Fruit fly (Drosophila melanogaster) whole organism, adult: ENCODE data around the gene Non3.

Experiments used
- CG11617 ChIP-seq: fragments of 200-800 bp; sonication (Bioruptor generic); optimal IDR thresholded peaks from 2 replicates; lab custom pipeline; 2017; ENCODE audit warnings: mild to moderate bottlenecking, missing biosample characterization, missing genetic modification reagents, missing genetic modification characterization
- CG12768 ChIP-seq: fragments of 200-800 bp; sonication (Bioruptor generic); optimal IDR thresholded peaks from 2 replicates; lab custom pipeline; 2017; ENCODE audit warnings: missing biosample characterization, missing genetic modification characterization, mild to moderate bottlenecking, moderate library complexity, missing genetic modification reagents
- CG14711 ChIP-seq: fragments of 200-800 bp; sonication (Bioruptor generic); optimal IDR thresholded peaks from 2 replicates; lab custom pipeline; 2018; ENCODE audit warnings: missing biosample characterization, mild to moderate bottlenecking, missing genetic modification characterization, moderate library complexity
- CG1620 ChIP-seq: fragments of 200-800 bp; sonication (Bioruptor generic); optimal IDR thresholded peaks from 2 replicates; lab custom pipeline; 2016; ENCODE audit warnings: missing biosample characterization, missing genetic modification characterization
- CG33017 ChIP-seq: fragments of 200-800 bp; sonication (Bioruptor generic); optimal IDR thresholded peaks from 2 replicates; lab custom pipeline; 2018; ENCODE audit warnings: missing biosample characterization, mild to moderate bottlenecking, missing genetic modification characterization, moderate library complexity
- CG5204 ChIP-seq: fragments of 200-800 bp; sonication (Bioruptor generic); optimal IDR thresholded peaks from 2 replicates; lab custom pipeline; 2016; ENCODE audit warnings: missing biosample characterization, missing genetic modification characterization
- CG7045 ChIP-seq: fragments of 200-800 bp; sonication (Bioruptor generic); optimal IDR thresholded peaks from 2 replicates; lab custom pipeline; 2017; ENCODE audit warnings: missing biosample characterization, mild to moderate bottlenecking, missing genetic modification characterization
- CG7101 ChIP-seq: fragments of 200-800 bp; sonication (Bioruptor generic); optimal IDR thresholded peaks from 2 replicates; lab custom pipeline; 2018; ENCODE audit warnings: missing biosample characterization, mild to moderate bottlenecking, missing genetic modification characterization, moderate library complexity
- Clk ChIP-seq: fragments of 200-800 bp; sonication (Bioruptor generic); optimal IDR thresholded peaks from 2 replicates; lab custom pipeline; 2017; ENCODE audit warnings: missing biosample characterization, missing genetic modification characterization
- Crg-1 ChIP-seq: fragments of 200-800 bp; sonication (Bioruptor generic); optimal IDR thresholded peaks from 2 replicates; lab custom pipeline; 2016; ENCODE audit warnings: missing biosample characterization, missing genetic modification characterization
- Hr96 ChIP-seq: fragments of 200-800 bp; sonication (Bioruptor generic); optimal IDR thresholded peaks from 2 replicates; lab custom pipeline; 2016; ENCODE audit warnings: missing biosample characterization, missing genetic modification characterization
- Mnt ChIP-seq: fragments of 200-800 bp; sonication (Bioruptor generic); optimal IDR thresholded peaks from 2 replicates; lab custom pipeline; 2016; ENCODE audit warnings: missing biosample characterization, mild to moderate bottlenecking, missing genetic modification characterization
- bab1 ChIP-seq: fragments of 200-800 bp; sonication (Bioruptor generic); optimal IDR thresholded peaks from 3 replicates; lab custom pipeline; 2019; ENCODE audit warnings: missing biosample characterization, mild to moderate bottlenecking, missing genetic modification characterization, moderate library complexity
- cic ChIP-seq: fragments of 200-800 bp; sonication (Bioruptor generic); optimal IDR thresholded peaks from 2 replicates; lab custom pipeline; 2017; ENCODE audit warnings: missing biosample characterization, mild to moderate bottlenecking, missing genetic modification characterization, moderate library complexity
- cnc ChIP-seq, 2 experiments: fragments of >200 bp; optimal IDR thresholded peaks; 2 replicates each; lab custom pipeline; 2017
- kay ChIP-seq: fragments of 200-800 bp; sonication (Bioruptor generic); peaks from one replicate; lab custom pipeline; 2016; ENCODE audit warnings: missing biosample characterization, missing genetic modification characterization, borderline replicate concordance
- ovo ChIP-seq: fragments of 200-800 bp; sonication (Bioruptor generic); optimal IDR thresholded peaks from 2 replicates; lab custom pipeline; 2016; ENCODE audit warnings: missing biosample characterization, missing genetic modification characterization
- pad ChIP-seq: fragments of 200-800 bp; sonication (Bioruptor generic); optimal IDR thresholded peaks from 3 replicates; lab custom pipeline; 2017; ENCODE audit warnings: missing biosample characterization, missing genetic modification characterization, mild to moderate bottlenecking, moderate library complexity, missing genetic modification reagents
- tj ChIP-seq: fragments of 200-800 bp; sonication (Bioruptor generic); optimal IDR thresholded peaks from 3 replicates; lab custom pipeline; 2017; ENCODE audit warnings: missing biosample characterization, mild to moderate bottlenecking, missing genetic modification characterization, moderate library complexity
- toe ChIP-seq: fragments of 200-800 bp; sonication (Bioruptor generic); optimal IDR thresholded peaks from 2 replicates; lab custom pipeline; 2016; ENCODE audit warnings: missing biosample characterization, missing genetic modification characterization

Gene Non3

dm6 chr3R:18234699-18235257, 11.3 kb downstream of the Non3 start:
- TF ChIP-seq Hr96 (GFP tag; lab: Kevin White, UChicago) (no peak), CG5204 (GFP tag; lab: Kevin White, UChicago) (no peak)

dm6 chr3R:18235879-18236278, 12.4 kb downstream of the Non3 start, which contains the start of gene repo:
Gene repo, plus strand, starts transcription at chr3R:18236192.
- TF ChIP-seq pad (peak; percentile 13), tj (GFP tag; lab: Kevin White, UChicago) (peak; percentile 1), toe (no peak)

- no peak for TF ChIP-seq CG5204 (GFP tag; lab: Kevin White, UChicago)
- peak; percentile 25 for TF ChIP-seq Hr96 (GFP tag; lab: Kevin White, UChicago)
- TF ChIP-seq CG14711 (tag; lab: Kevin White, UChicago) = peak; percentile 13
- TF ChIP-seq bab1 = peak; percentile 50
- TF ChIP-seq cnc (optimal IDR thresholded peaks at IDR 0.05; lab: Kevin White, UChicago) = no peak
- TF ChIP-seq ovo (GFP tag; lab: Kevin White, UChicago) = peak; percentile 8
- TF ChIP-seq CG11617 = no peak
- peak; percentile 52 for TF ChIP-seq CG7101
- no peak for TF ChIP-seq cic (GFP tag; lab: Kevin White, UChicago)
- TF ChIP-seq Crg-1 (GFP tag; lab: Kevin White, UChicago) = no peak
- TF ChIP-seq CG1620 (GFP tag; lab: Kevin White, UChicago) = peak; percentile 28
- TF ChIP-seq tj (GFP tag; lab: Kevin White, UChicago) = no peak
- TF ChIP-seq kay (GFP tag; lab: Kevin White, UChicago) = no peak
- peak; percentile 22 for TF ChIP-seq CG7045
- peak; percentile 25 for TF ChIP-seq CG12768 (GFP tag; lab: Kevin White, UChicago)
- peak; percentile 5 for TF ChIP-seq pad
- no peak for TF ChIP-seq CG33017 (tag; lab: Kevin White, UChicago)
- TF ChIP-seq toe = peak; percentile 28
- no peak for TF ChIP-seq Clk (GFP tag; lab: Kevin White, UChicago)
- peak; percentile 53 for TF ChIP-seq Mnt (GFP tag; lab: Kevin White, UChicago)
These were observed 18.8 kb downstream of the Non3 start, which contains the start of the genes CG7156 and 14-3-3epsilon for dm6 chr3R:18242089-18242955. Gene CG7156, minus strand, starts transcription at chr3R:18242159. Gene 14-3-3epsilon, plus strand, starts transcription at chr3R:18242531.

DNA sequence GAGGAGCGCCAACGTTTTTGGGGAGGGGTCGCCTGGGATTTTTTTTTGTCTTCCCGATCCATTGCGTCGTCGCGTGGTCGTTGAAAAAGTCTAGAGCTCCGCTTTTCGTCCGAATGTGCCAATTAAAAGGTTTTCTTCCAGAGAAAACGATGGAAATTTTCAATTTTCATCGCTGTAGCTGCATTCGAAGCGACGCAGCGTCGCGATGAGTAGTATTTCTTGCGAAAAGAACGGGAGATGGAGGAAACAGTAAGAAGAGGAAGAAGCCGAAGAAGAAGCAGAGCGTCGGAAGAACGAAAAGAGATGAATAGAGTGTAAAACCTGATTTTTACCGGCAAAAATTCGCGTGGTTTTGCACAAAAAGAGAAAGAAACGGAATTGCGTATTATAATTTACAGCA, 19.5 kb downstream of the Non3 start:
- TF ChIP-seq cic (GFP tag; lab: Kevin White, UChicago) = no peak
- TF ChIP-seq cnc (optimal IDR thresholded peaks at IDR 0.05; lab: Kevin White, UChicago) = peak in 1 of 2 experiments; percentile 35

DNA sequence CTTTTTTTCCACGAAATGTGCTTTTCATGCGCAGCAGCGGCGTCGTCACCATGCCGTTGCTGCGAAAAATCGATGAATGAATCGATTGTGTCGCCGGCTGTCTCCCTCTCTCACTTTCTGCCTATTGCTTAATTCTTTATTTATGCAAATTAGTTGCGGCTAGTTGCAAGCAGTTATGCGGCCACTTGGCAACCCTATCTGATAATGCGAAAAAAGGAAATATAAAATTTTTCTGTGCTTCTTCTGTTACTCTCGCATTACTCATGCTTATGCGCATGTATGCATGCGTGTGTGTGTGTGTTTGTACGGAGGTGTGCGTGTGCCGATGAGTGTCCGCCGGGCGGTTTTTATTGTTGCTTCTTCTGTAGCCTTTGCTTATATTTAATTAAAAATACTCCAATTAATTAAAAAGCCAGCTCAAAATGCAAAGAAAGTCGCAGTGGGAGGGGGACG, 20.2 kb downstream of the Non3 start:
- TF ChIP-seq Hr96 (GFP tag; lab: Kevin White, UChicago) (peak; percentile 38), kay (GFP tag; lab: Kevin White, UChicago) (peak; percentile 96), CG14711 (tag; lab: Kevin White, UChicago) (peak; percentile 94), cnc (optimal IDR thresholded peaks at IDR 0.05; lab: Kevin White, UChicago) (no peak)

- TF ChIP-seq CG11617 = peak; percentile 20
- TF ChIP-seq cnc (optimal IDR thresholded peaks at IDR 0.05; lab: Kevin White, UChicago) = no peak
- TF ChIP-seq bab1 = peak; percentile 6
- peak; percentile 52 for TF ChIP-seq Mnt (GFP tag; lab: Kevin White, UChicago)
- peak; percentile 29 for TF ChIP-seq CG1620 (GFP tag; lab: Kevin White, UChicago)
- no peak for TF ChIP-seq CG33017 (tag; lab: Kevin White, UChicago)
- TF ChIP-seq Crg-1 (GFP tag; lab: Kevin White, UChicago) = peak; percentile 53
- TF ChIP-seq pad = peak; percentile 82
- peak; percentile 55 for TF ChIP-seq CG12768 (GFP tag; lab: Kevin White, UChicago)
- peak; percentile 82 for TF ChIP-seq cic (GFP tag; lab: Kevin White, UChicago)
- TF ChIP-seq CG5204 (GFP tag; lab: Kevin White, UChicago) = no peak
- TF ChIP-seq Hr96 (GFP tag; lab: Kevin White, UChicago) = peak; percentile 33
- TF ChIP-seq tj (GFP tag; lab: Kevin White, UChicago) = peak; percentile 75
- peak; percentile 36 for TF ChIP-seq CG7045
These were observed 20.9 kb downstream of the Non3 start for dm6 chr3R:18244171-18245043.
